Fruit fly (Drosophila melanogaster): ENCODE results near the gene RpS5a.

Gene RpS5a

DNA sequence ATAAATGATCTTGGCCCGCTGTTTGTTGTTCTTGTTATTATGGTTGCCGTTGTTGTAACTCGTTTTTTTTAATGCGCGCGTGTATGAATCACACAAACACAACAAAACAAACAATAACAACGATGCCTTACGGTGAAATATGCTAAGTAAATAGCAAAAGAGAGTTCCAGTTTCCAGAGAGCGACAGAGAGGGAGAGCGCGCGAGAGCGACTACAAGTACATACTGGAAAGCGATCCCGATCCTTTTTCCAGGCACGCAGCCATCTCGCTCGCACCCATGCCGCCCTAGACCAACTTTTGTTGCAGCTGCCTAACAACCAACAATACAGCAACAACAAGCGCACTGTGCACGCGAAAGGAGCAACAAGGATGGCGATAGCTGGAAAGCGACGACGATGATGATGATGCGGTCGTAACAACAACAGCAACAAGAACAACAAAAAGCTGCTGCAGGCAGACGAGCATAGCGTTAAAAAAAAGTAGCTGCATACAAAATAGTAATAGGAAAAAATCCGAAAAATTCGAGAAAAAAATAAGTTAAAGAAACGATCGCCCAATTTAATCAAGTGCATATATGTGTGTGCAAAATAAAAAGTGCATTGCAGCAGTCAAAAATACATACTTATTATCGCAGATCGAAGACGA, 12.5 kb upstream of the RpS5a start:
- no peak for TF ChIP-seq jim (GFP tag; optimal IDR thresholded peaks at IDR 0.05)
- TF ChIP-seq Myc (optimal IDR thresholded peaks at IDR 0.05), result no peak
- TF ChIP-seq Dif (GFP tag; optimal IDR thresholded peaks at IDR 0.05; ENCODE audit: partially characterized antibody), result peak; percentile 52
- no peak for TF ChIP-seq psq (GFP tag; optimal IDR thresholded peaks at IDR 0.05)
- no peak for TF ChIP-seq Rel (GFP tag; optimal IDR thresholded peaks at IDR 0.05)
- no peak for TF ChIP-seq Rel (tag; optimal IDR thresholded peaks at IDR 0.05)

DNA sequence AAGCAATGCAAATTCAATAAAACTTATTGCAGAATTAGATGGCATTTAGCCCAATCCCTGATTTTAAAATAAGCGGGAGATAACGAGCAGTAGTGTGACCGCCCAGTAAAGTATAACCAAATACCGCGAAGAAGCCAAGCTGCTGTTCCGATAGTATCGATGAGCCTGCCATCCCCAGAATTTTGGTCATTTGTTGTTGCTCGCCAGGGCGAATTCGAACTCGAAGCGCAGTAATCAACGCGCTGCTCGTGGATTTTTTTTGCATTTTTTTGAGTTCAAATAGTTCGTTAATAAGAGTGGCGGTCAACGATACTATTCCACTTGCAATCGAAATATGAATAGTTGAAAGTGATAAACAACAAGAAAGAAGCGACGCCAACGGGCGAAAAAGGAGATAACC, 11.8 kb upstream of the RpS5a start, which contains the start of gene baz:
baz (plus strand) TSS at position 188 of the 400 bp plus-strand sequence.
- peak; percentile 1 for TF ChIP-seq psq (GFP tag; optimal IDR thresholded peaks at IDR 0.05)
- TF ChIP-seq foxo (GFP tag; optimal IDR thresholded peaks at IDR 0.05), result no peak
- TF ChIP-seq Rel (GFP tag; optimal IDR thresholded peaks at IDR 0.05), result no peak
- TF ChIP-seq Rel (tag; optimal IDR thresholded peaks at IDR 0.05), result peak; percentile 59
- no peak for TF ChIP-seq CG32264 (GFP tag; optimal IDR thresholded peaks at IDR 0.05)
- TF ChIP-seq sage (GFP tag; optimal IDR thresholded peaks at IDR 0.05), result no peak
- TF ChIP-seq Sp1 (GFP tag; optimal IDR thresholded peaks at IDR 0.05), result peak; percentile 12

DNA sequence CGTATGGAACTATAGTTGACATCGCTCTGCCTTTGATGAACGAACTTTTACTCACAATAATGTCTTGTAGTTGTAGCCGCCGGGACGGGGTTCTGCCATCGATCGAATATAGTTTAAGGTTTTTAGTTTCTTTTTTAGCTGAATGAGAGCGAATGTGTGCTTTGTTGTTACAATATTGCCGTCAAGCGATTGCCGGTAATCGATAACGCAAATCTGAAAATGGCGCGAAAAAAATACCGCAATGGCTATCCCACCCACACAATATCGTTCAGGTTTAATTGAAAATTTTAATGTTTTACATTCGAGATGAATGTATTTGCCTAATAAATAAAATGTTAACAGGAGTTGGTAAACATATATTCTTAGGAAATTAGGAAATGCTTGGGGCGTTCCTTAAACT, 11.1 kb upstream of the RpS5a start, which contains the start of gene xmas:
xmas (minus strand) TSS at position 191 of the 400 bp plus-strand sequence.
- TF ChIP-seq foxo (GFP tag; optimal IDR thresholded peaks at IDR 0.05) (no peak), CG32264 (GFP tag; optimal IDR thresholded peaks at IDR 0.05) (no peak), lola (GFP tag; optimal IDR thresholded peaks at IDR 0.05) (no peak), Vsx2 (GFP tag; optimal IDR thresholded peaks at IDR 0.05; ENCODE audit: partially characterized antibody) (no peak), CrebA (GFP tag; optimal IDR thresholded peaks at IDR 0.05; ENCODE audit: borderline replicate concordance) (no peak)

DNA sequence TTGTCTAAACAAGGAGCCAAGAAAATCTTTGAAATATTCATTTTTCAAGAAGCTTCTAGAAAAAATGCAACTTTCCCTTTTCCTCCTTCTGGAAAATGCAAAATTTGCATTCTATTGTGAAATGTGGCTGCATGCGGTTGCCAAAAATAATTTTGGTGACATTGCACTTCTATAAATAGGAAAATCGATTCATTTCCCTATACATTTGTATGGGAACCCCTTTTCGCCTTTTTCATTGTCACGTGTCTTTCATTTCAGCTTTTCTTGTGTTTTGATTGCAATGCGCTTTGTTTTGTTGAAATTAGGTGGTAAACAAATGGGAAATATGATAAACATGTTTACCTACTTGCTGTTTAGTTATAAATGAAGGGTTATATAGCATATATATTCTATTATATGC, 2.6 kb upstream of the RpS5a start:
- TF ChIP-seq usp (GFP tag; optimal IDR thresholded peaks at IDR 0.05) (no peak), h (GFP tag; optimal IDR thresholded peaks at IDR 0.05) (no peak), OdsH (GFP tag; optimal IDR thresholded peaks at IDR 0.05) (no peak), Hnf4 (GFP tag; optimal IDR thresholded peaks at IDR 0.05) (no peak), Rel (GFP tag; optimal IDR thresholded peaks at IDR 0.05) (no peak), Rel (tag; optimal IDR thresholded peaks at IDR 0.05) (peak; percentile 84), Dfd (GFP tag; optimal IDR thresholded peaks at IDR 0.05) (no peak)

DNA sequence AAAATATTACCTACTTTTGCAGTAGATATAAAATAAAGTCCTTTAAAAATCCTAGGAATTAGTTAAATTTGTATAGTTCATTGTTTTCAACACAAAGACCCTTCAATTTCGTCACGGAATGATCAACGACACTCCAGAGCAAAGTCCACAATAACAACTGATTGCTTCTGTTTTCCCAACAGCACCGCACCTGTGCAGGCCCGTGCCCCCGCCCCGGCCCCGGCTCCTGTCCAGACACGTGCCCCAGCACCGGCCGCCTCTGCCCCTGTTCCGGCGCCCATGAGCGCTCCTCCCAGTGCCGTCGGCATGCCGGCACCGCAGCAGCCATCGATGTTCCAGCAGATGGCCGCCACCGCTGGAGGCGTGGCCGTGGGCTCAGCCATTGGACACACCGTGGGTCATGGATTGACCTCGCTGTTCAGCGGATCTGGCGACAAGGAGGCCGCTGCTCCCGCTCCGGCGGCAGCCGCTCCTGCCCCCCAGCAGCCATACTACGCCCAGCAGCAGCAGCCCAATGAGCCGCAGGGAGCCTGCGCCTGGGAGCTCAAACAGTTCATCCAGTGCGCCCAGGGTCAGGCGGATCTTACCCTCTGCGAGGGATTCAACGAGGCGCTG, 1.7 kb upstream of the RpS5a start:
- TF ChIP-seq pan (optimal IDR thresholded peaks at IDR 0.05) (no peak), rgr (GFP tag; optimal IDR thresholded peaks at IDR 0.05) (no peak), Dfd (GFP tag; optimal IDR thresholded peaks at IDR 0.05) (peak; percentile 98)

DNA sequence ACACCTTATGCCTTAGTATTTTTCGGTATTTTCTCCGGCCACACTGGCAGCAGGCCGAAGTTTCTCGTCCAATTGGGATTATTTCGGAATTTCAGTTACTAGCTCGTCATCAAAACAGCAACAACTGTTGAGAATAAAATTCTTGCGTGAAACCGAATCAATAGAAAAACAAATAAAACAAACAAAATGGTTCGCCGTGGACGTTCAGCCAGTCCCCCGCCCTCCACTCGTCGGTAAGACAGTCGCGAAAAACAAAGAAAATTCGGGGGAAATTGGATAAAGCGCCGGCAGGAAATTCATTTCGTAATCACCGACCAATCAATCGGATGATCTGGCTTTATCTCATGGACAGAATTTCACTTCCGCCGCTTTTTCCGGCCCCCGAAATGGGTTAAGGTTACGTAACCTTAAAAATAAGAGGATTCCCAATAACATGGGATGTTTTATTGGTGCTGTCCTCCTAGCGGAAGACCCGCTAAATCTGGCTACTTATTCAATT, 936 bp upstream of the RpS5a start, which contains the start of gene Chchd2:
Chchd2 (plus strand) TSS at position 51 of the 499 bp plus-strand sequence.
- TF ChIP-seq Rel (GFP tag; optimal IDR thresholded peaks at IDR 0.05) (no peak), Rel (tag; optimal IDR thresholded peaks at IDR 0.05) (peak; percentile 84), psq (GFP tag; optimal IDR thresholded peaks at IDR 0.05) (no peak), h (GFP tag; optimal IDR thresholded peaks at IDR 0.05) (no peak), Sp1 (GFP tag; optimal IDR thresholded peaks at IDR 0.05) (peak; percentile 36), fru (GFP tag; optimal IDR thresholded peaks at IDR 0.05) (no peak), dsf (GFP tag; optimal IDR thresholded peaks at IDR 0.05; ENCODE audit: borderline replicate concordance) (no peak), dmrt93B (GFP tag; optimal IDR thresholded peaks at IDR 0.05) (no peak), GATAd (GFP tag; optimal IDR thresholded peaks at IDR 0.05) (no peak), Mio (GFP tag; optimal IDR thresholded peaks at IDR 0.05) (no peak)

DNA sequence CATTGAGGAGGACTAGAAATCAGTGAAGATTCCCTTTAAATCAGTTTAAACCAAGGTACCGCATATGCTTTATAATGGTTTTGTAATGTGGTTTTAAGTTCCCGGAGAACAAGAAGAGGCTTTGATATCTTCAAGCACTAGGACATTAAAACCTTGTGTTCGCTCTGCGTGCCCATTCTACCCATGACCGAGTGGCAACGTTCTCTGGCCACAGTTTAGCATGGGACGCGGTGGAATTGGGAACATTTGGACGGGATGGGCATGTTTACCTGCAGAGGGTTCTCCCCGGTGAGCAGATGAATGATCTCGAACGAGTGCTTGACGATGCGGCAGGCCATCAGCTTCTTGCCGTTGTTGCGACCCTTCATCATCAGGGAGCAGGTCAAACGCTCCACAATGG, 1.5 kb downstream of the RpS5a start:
- TF ChIP-seq rgr (GFP tag; optimal IDR thresholded peaks at IDR 0.05) (no peak), Jra (GFP tag; optimal IDR thresholded peaks at IDR 0.05) (no peak), CG32264 (GFP tag; optimal IDR thresholded peaks at IDR 0.05) (no peak), dsf (GFP tag; optimal IDR thresholded peaks at IDR 0.05; ENCODE audit: borderline replicate concordance) (no peak), woc (GFP tag; optimal IDR thresholded peaks at IDR 0.05) (no peak), fru (GFP tag; optimal IDR thresholded peaks at IDR 0.05) (no peak), CrebA (GFP tag; optimal IDR thresholded peaks at IDR 0.05; ENCODE audit: borderline replicate concordance) (no peak), brk (GFP tag; optimal IDR thresholded peaks at IDR 0.05) (no peak), N (GFP tag; optimal IDR thresholded peaks at IDR 0.05) (no peak), sage (GFP tag; optimal IDR thresholded peaks at IDR 0.05) (no peak), Hr78 (GFP tag; optimal IDR thresholded peaks at IDR 0.05) (no peak), Dif (GFP tag; optimal IDR thresholded peaks at IDR 0.05; ENCODE audit: partially characterized antibody) (no peak), Myc (optimal IDR thresholded peaks at IDR 0.05) (no peak)
